Worm (Caenorhabditis elegans) whole organism, L4 larva: ENCODE data around the gene F49H12.2.
A peak's percentile ranks its signal among the peaks of the same experiment; 100 is the strongest.

Experiments
- D1046.2 ChIP-seq: fragments of 200-800 bp; sonication (Bioruptor generic); IDR thresholded peaks from 2 replicates; pipeline ENCODE4 v1.3.6; 2022; ENCODE audit warnings: missing genetic modification characterization, missing compliant biosample characterization
- F10B5.3 ChIP-seq: sonication (generic microtip); optimal IDR thresholded peaks from 2 replicates; lab custom pipeline; 2016; ENCODE audit warnings: mild to moderate bottlenecking, missing genetic modification characterization, missing compliant biosample characterization
- F37D6.2 ChIP-seq: sonication (generic microtip); optimal IDR thresholded peaks from 2 replicates; lab custom pipeline; 2016; ENCODE audit warnings: mild to moderate bottlenecking, missing genetic modification characterization, missing compliant biosample characterization
- F44E2.7 ChIP-seq: fragments of 200-800 bp; sonication (Bioruptor generic); IDR thresholded peaks from 2 replicates; pipeline ENCODE4 v2.1.2; 2022; ENCODE audit warnings: missing genetic modification characterization, missing compliant biosample characterization
- R02D3.7 ChIP-seq: fragments of 150-350 bp; sonication (generic microtip); optimal IDR thresholded peaks from 3 replicates; lab custom pipeline; 2014; ENCODE audit warnings: missing biosample characterization, missing genetic modification characterization
- T20F7.1 ChIP-seq: fragments of 200-800 bp; sonication (Bioruptor generic); optimal IDR thresholded peaks from 2 replicates; lab custom pipeline; 2018; ENCODE audit warnings: mild to moderate bottlenecking, missing genetic modification characterization, missing compliant biosample characterization
- Y48G9A.11 ChIP-seq: fragments of 200-800 bp; sonication (Bioruptor generic); IDR thresholded peaks from 2 replicates; pipeline ENCODE4 v1.3.6; 2022; ENCODE audit warnings: missing genetic modification reagents, missing genetic modification characterization, missing compliant biosample characterization
- aha-1 ChIP-seq: fragments of 150-350 bp; peaks from one replicate; lab custom pipeline; 2014; ENCODE audit warnings: missing biosample characterization, missing genetic modification characterization
- aly-2 ChIP-seq: sonication (generic microtip); optimal IDR thresholded peaks from 2 replicates; lab custom pipeline; 2018; ENCODE audit warnings: missing biosample characterization, missing genetic modification characterization
- ceh-20 ChIP-seq: fragments of 200-800 bp; sonication (Bioruptor generic); IDR thresholded peaks from 2 replicates; pipeline ENCODE4 v1.3.6; 2022; ENCODE audit warnings: missing genetic modification reagents, missing genetic modification characterization, missing compliant biosample characterization
- daf-16 ChIP-seq, 3 experiments: sonication (generic microtip); optimal IDR thresholded peaks; 2 replicates each; lab custom pipeline; 2016 to 2017; ENCODE audit warnings: missing genetic modification characterization in 3 of 3, missing genetic modification reagents in 3 of 3, mild to moderate bottlenecking in 2 of 3, missing compliant biosample characterization in 2 of 3, missing biosample characterization in 1 of 3, moderate library complexity in 1 of 3
- daf-19 ChIP-seq: fragments of 200-800 bp; sonication (Bioruptor generic); conservative IDR thresholded peaks from 2 replicates; pipeline ENCODE4 v1.3.6; 2022; ENCODE audit warnings: missing genetic modification characterization, missing compliant biosample characterization
- dmd-6 ChIP-seq: fragments of 200-800 bp; sonication (Bioruptor generic); IDR thresholded peaks from 2 replicates; pipeline ENCODE4 v1.3.6; 2022; ENCODE audit warnings: missing genetic modification reagents, missing genetic modification characterization, missing compliant biosample characterization
- dpl-1 ChIP-seq: fragments of 150-350 bp; optimal IDR thresholded peaks from 2 replicates; lab custom pipeline; 2014; ENCODE audit warnings: missing biosample characterization, missing genetic modification reagents, missing genetic modification characterization
- duxl-1 ChIP-seq: sonication (generic microtip); optimal IDR thresholded peaks from 2 replicates; lab custom pipeline; 2016; ENCODE audit warnings: mild to moderate bottlenecking, missing genetic modification characterization, moderate library complexity, missing compliant biosample characterization; ENCODE audit not compliant: poor library complexity
- dve-1 ChIP-seq: sonication (generic microtip); optimal IDR thresholded peaks from 2 replicates; lab custom pipeline; 2017; ENCODE audit warnings: antibody characterized with exemption, mild to moderate bottlenecking, missing genetic modification characterization, missing compliant biosample characterization; ENCODE audit not compliant: insufficient read depth
- egl-27 ChIP-seq: sonication (generic microtip); optimal IDR thresholded peaks from 3 replicates; lab custom pipeline; 2017; ENCODE audit warnings: missing biosample characterization, missing genetic modification reagents, missing genetic modification characterization
- hlh-30 ChIP-seq: sonication (generic microtip); optimal IDR thresholded peaks from 2 replicates; lab custom pipeline; 2017; ENCODE audit warnings: antibody characterized with exemption, mild to moderate bottlenecking, missing genetic modification characterization, missing compliant biosample characterization; ENCODE audit not compliant: insufficient read depth
- hmg-1.1 ChIP-seq: fragments of 200-800 bp; sonication (Bioruptor generic); IDR thresholded peaks from 2 replicates; pipeline ENCODE4 v1.3.6; 2022; ENCODE audit warnings: missing genetic modification reagents, missing genetic modification characterization, missing compliant biosample characterization
- lin-1 ChIP-seq: fragments of 200-800 bp; sonication (Bioruptor generic); IDR thresholded peaks from 2 replicates; pipeline ENCODE4 v1.3.6; 2022; ENCODE audit warnings: missing genetic modification reagents, missing genetic modification characterization, missing compliant biosample characterization
- lin-13 ChIP-seq: fragments of 150-350 bp; optimal IDR thresholded peaks from 2 replicates; lab custom pipeline; 2014; ENCODE audit warnings: missing biosample characterization, missing genetic modification reagents, missing genetic modification characterization
- lin-15B ChIP-seq: fragments of 150-350 bp; sonication (generic microtip); optimal IDR thresholded peaks from 3 replicates; lab custom pipeline; 2014; ENCODE audit warnings: missing biosample characterization, missing genetic modification characterization
- lin-29 ChIP-seq: fragments of 200-800 bp; sonication (Bioruptor generic); IDR thresholded peaks from 2 replicates; pipeline ENCODE4 v1.3.6; 2022; ENCODE audit warnings: missing genetic modification reagents, missing genetic modification characterization, missing compliant biosample characterization
- madf-5 ChIP-seq, 2 experiments: fragments of 200-800 bp; sonication (Bioruptor generic); IDR thresholded peaks; 2 replicates each; pipeline ENCODE4 v1.3.6; 2022; ENCODE audit warnings: missing compliant biosample characterization in 2 of 2, missing genetic modification characterization in 2 of 2
- madf-9 ChIP-seq: fragments of 200-800 bp; sonication (Bioruptor generic); conservative IDR thresholded peaks from 2 replicates; pipeline ENCODE4 v1.3.6; 2022; ENCODE audit warnings: missing genetic modification reagents, missing genetic modification characterization, missing compliant biosample characterization
- mdt-29 ChIP-seq: fragments of 200-800 bp; sonication (Bioruptor generic); IDR thresholded peaks from 2 replicates; pipeline ENCODE4 v1.3.6; 2022; ENCODE audit warnings: missing genetic modification reagents, missing genetic modification characterization, missing compliant biosample characterization
- mes-2 ChIP-seq: sonication (generic microtip); optimal IDR thresholded peaks from 2 replicates; lab custom pipeline; 2016; ENCODE audit warnings: missing genotype, mild to moderate bottlenecking, missing genetic modification characterization, missing compliant biosample characterization; ENCODE audit not compliant: poor library complexity, severe bottlenecking
- mxl-2 ChIP-seq: fragments of 200-800 bp; sonication (Bioruptor generic); conservative IDR thresholded peaks from 2 replicates; pipeline ENCODE4 v1.3.6; 2022; ENCODE audit warnings: missing genetic modification reagents, missing genetic modification characterization, missing compliant biosample characterization
- mxl-3 ChIP-seq: fragments of 200-800 bp; sonication (Bioruptor generic); optimal IDR thresholded peaks from 2 replicates; lab custom pipeline; 2018; ENCODE audit warnings: mild to moderate bottlenecking, missing genetic modification characterization, missing compliant biosample characterization
- nhr-10 ChIP-seq: fragments of 150-350 bp; optimal IDR thresholded peaks from 2 replicates; lab custom pipeline; 2014; ENCODE audit warnings: missing biosample characterization, missing genetic modification characterization
- nhr-11 ChIP-seq: fragments of 150-350 bp; optimal IDR thresholded peaks from 2 replicates; lab custom pipeline; 2014; ENCODE audit warnings: missing biosample characterization, missing genetic modification characterization
- nhr-111 ChIP-seq: fragments of 200-800 bp; sonication (Bioruptor generic); optimal IDR thresholded peaks from 2 replicates; lab custom pipeline; 2018; ENCODE audit warnings: mild to moderate bottlenecking, missing genetic modification characterization, missing compliant biosample characterization
- nhr-237 ChIP-seq: sonication (generic microtip); optimal IDR thresholded peaks from 2 replicates; lab custom pipeline; 2017; ENCODE audit warnings: missing biosample characterization, missing genetic modification characterization
- nhr-25 ChIP-seq: sonication (generic microtip); optimal IDR thresholded peaks from 2 replicates; lab custom pipeline; 2017; ENCODE audit warnings: missing genetic modification characterization, mild to moderate bottlenecking, missing compliant biosample characterization, antibody characterized with exemption, moderate library complexity, borderline replicate concordance; ENCODE audit not compliant: insufficient read depth
- nhr-28 ChIP-seq: fragments of 150-350 bp; optimal IDR thresholded peaks from 2 replicates; lab custom pipeline; 2014; ENCODE audit warnings: missing biosample characterization, missing genetic modification characterization
- nhr-48 ChIP-seq: sonication (generic microtip); optimal IDR thresholded peaks from 2 replicates; lab custom pipeline; 2016; ENCODE audit warnings: mild to moderate bottlenecking, missing genetic modification characterization, missing compliant biosample characterization
- nhr-6 ChIP-seq: fragments of 150-350 bp; optimal IDR thresholded peaks from 2 replicates; lab custom pipeline; 2014; ENCODE audit warnings: missing biosample characterization, missing genetic modification characterization
- pha-4 ChIP-seq, 2 experiments: fragments of 150-350 bp in 1 of 2; fragments of 200-800 bp in 1 of 2; sonication (Bioruptor generic) in 1 of 2; IDR thresholded peaks in 1 of 2; optimal IDR thresholded peaks in 1 of 2; 2 replicates each; pipeline versions ENCODE4 v1.3.6 to Lab custom; 2014 to 2022; ENCODE audit warnings: missing genetic modification characterization in 2 of 2, missing genetic modification reagents in 2 of 2, missing biosample characterization in 1 of 2, missing compliant biosample characterization in 1 of 2
- php-3 ChIP-seq: fragments of 200-800 bp; sonication (Bioruptor generic); IDR thresholded peaks from 2 replicates; pipeline ENCODE4 v1.3.6; 2022; ENCODE audit warnings: missing genetic modification reagents, missing genetic modification characterization, missing compliant biosample characterization
- pqm-1 ChIP-seq: sonication (generic microtip); optimal IDR thresholded peaks from 2 replicates; lab custom pipeline; 2017; ENCODE audit warnings: missing biosample characterization, missing genetic modification characterization
- rbr-2 ChIP-seq: sonication (generic microtip); optimal IDR thresholded peaks from 2 replicates; lab custom pipeline; 2016; ENCODE audit warnings: missing genotype, missing genetic modification characterization, missing compliant biosample characterization
- saeg-2 ChIP-seq: fragments of 200-800 bp; sonication (Bioruptor generic); IDR thresholded peaks from 2 replicates; pipeline ENCODE4 v1.3.6; 2022; ENCODE audit warnings: missing genetic modification reagents, missing genetic modification characterization, missing compliant biosample characterization
- snpc-4 ChIP-seq: fragments of 150-350 bp; optimal IDR thresholded peaks from 2 replicates; lab custom pipeline; 2014; ENCODE audit warnings: missing biosample characterization, missing genetic modification characterization
- tra-1 ChIP-seq: fragments of 200-800 bp; sonication (Bioruptor generic); IDR thresholded peaks from 2 replicates; pipeline ENCODE4 v1.3.6; 2022; ENCODE audit warnings: missing genetic modification reagents, missing genetic modification characterization, missing compliant biosample characterization
- unc-130 ChIP-seq: sonication (generic microtip); optimal IDR thresholded peaks from 2 replicates; lab custom pipeline; 2016; ENCODE audit warnings: missing genetic modification reagents, missing genetic modification characterization, missing compliant biosample characterization
- unc-62 ChIP-seq, 3 experiments: fragments of 150-350 bp in 1 of 3; sonication (generic microtip); optimal IDR thresholded peaks in 2 of 3; peaks in 1 of 3; 1 replicate in 1 of 3; 2 replicates in 2 of 3; lab custom pipeline; 2014 to 2017; ENCODE audit warnings: missing biosample characterization in 3 of 3, missing genetic modification characterization in 3 of 3, missing genetic modification reagents in 3 of 3, missing genotype in 1 of 3
- zag-1 ChIP-seq: fragments of 150-350 bp; optimal IDR thresholded peaks from 2 replicates; lab custom pipeline; 2014; ENCODE audit warnings: missing biosample characterization, missing genetic modification characterization

The F49H12.2 gene

DNA sequence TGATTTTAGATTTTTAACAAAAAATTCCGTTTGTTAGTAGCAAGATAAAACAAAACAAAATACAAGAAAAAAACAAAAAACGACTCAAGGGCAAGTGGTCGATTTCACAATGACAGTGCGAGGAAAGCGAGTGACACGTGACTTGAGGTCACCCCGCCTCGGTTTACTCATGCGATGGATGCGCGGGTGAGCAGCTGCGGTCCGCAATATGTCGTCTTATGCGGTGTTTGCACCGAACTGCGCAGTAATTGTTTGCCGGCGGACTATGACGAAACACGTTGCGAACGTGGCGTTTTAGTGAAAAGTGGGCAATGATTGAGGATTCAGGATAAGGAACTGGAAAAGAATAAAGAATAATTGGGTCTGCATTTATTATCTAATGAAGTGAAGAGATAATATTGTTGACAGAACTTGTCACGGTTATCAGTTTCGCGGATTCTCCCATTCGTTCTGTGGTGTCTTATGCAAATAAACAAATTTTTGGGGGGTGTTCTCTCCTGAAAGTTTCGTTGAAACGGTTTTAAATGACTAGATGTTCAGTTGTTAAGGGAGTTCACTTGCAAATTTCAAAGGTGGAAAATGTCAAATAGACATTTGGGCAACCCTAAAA, 13.6 kb upstream of the F49H12.2 start (continued):
- TF ChIP-seq Y48G9A.11 (no peak), aha-1 (tag; lab: Kevin White, UChicago) (peak; percentile 98), lin-29 (GFP tag; lab: Robert Waterston, UW) (no peak), nhr-6 (tag; lab: Kevin White, UChicago) (peak; percentile 17), mxl-2 (GFP tag; lab: Robert Waterston, UW) (no peak), D1046.2 (GFP tag; lab: Robert Waterston, UW) (no peak), dmd-6 (GFP tag; lab: Robert Waterston, UW) (peak; percentile 81), ceh-20 (GFP tag; lab: Robert Waterston, UW) (peak; percentile 64), rbr-2 (peak; percentile 61), lin-1 (no peak), F44E2.7 (no peak), snpc-4 (no peak), nhr-11 (peak; percentile 62), R02D3.7 (tag; lab: Kevin White, UChicago) (no peak), nhr-48 (tag; lab: Kevin White, UChicago) (peak; percentile 34), dpl-1 (GFP tag; lab: Kevin White, UChicago) (peak; percentile 40), nhr-111 (no peak), zag-1 (tag; lab: Kevin White, UChicago) (no peak), mxl-3 (GFP tag; lab: Kevin White, UChicago) (peak; percentile 77), pqm-1 (tag; lab: Kevin White, UChicago) (peak; percentile 0), hlh-30 (tag; lab: Kevin White, UChicago) (peak; percentile 98), egl-27 (tag; lab: Kevin White, UChicago) (no peak), duxl-1 (tag; lab: Kevin White, UChicago) (peak; percentile 52), hmg-1.1 (GFP tag; lab: Robert Waterston, UW) (peak; percentile 76), madf-5 (GFP tag; IDR thresholded peaks at IDR 0.05; lab: Robert Waterston, UW) (no peak), php-3 (GFP tag; lab: Robert Waterston, UW) (peak; percentile 55; the same call in 1 of the 2 replicates), unc-130 (GFP tag; lab: Kevin White, UChicago) (no peak), nhr-237 (tag; lab: Kevin White, UChicago) (no peak), lin-15B (tag; lab: Kevin White, UChicago) (no peak), lin-13 (GFP tag; lab: Kevin White, UChicago) (peak; percentile 34), dve-1 (tag; lab: Kevin White, UChicago) (peak; percentile 25), unc-62 (GFP tag; optimal IDR thresholded peaks at IDR 0.05 in 1 of 2; lab: Kevin White, UChicago) (no peak), unc-62 (tag; optimal IDR thresholded peaks at IDR 0.05; lab: Kevin White, UChicago) (no peak), tra-1 (GFP tag; lab: Robert Waterston, UW) (0 out of 2 replicates have a peak, but pooled peaks have one; percentile 57), T20F7.1 (GFP tag; lab: Kevin White, UChicago) (peak; percentile 40), saeg-2 (no peak), pha-4 (GFP tag; IDR thresholded peaks at IDR 0.05; lab: Robert Waterston, UW) (no peak), pha-4 (tag; optimal IDR thresholded peaks at IDR 0.05; lab: Kevin White, UChicago) (peak; percentile 25), mes-2 (tag; lab: Kevin White, UChicago) (peak; percentile 64)

ce11 chrX:2074055-2074454, 11.0 kb upstream of the F49H12.2 start, which contains the start of gene txdc-12.2:
Gene txdc-12.2, plus strand, starts transcription at chrX:2074450.
- TF ChIP-seq madf-9 (no peak), pha-4 (GFP tag; IDR thresholded peaks at IDR 0.05; lab: Robert Waterston, UW) (no peak), pha-4 (tag; optimal IDR thresholded peaks at IDR 0.05; lab: Kevin White, UChicago) (no peak), F10B5.3 (no peak), mxl-3 (GFP tag; lab: Kevin White, UChicago) (peak; percentile 37), hlh-30 (tag; lab: Kevin White, UChicago) (peak; percentile 10), mdt-29 (no peak), mes-2 (tag; lab: Kevin White, UChicago) (no peak), nhr-28 (peak; percentile 21), daf-19 (GFP tag; lab: Robert Waterston, UW) (no peak), php-3 (GFP tag; lab: Robert Waterston, UW) (no peak), nhr-10 (tag; lab: Kevin White, UChicago) (no peak), nhr-237 (tag; lab: Kevin White, UChicago) (no peak), F37D6.2 (no peak), aly-2 (tag; lab: Kevin White, UChicago) (no peak), nhr-25 (tag; lab: Kevin White, UChicago) (peak; percentile 27), daf-16 (GFP tag; optimal IDR thresholded peaks at IDR 0.05; lab: Kevin White, UChicago) (no peak), daf-16 (tag; optimal IDR thresholded peaks at IDR 0.05; lab: Kevin White, UChicago) (no peak), unc-62 (GFP tag; optimal IDR thresholded peaks at IDR 0.05 in 1 of 2; lab: Kevin White, UChicago) (peak in 1 of 2 experiments; percentile 90), unc-62 (tag; optimal IDR thresholded peaks at IDR 0.05; lab: Kevin White, UChicago) (no peak)
